Worm (Caenorhabditis elegans) whole organism, L4 larva: Measurements from ENCODE around the gene C10E2.1.

Source experiments
- F37D6.2 ChIP-seq: sonication (generic microtip); optimal IDR thresholded peaks from 2 replicates; lab custom pipeline; 2016; ENCODE audit warnings: mild to moderate bottlenecking, missing genetic modification characterization, missing compliant biosample characterization
- T20F7.1 ChIP-seq: fragments of 200-800 bp; sonication (Bioruptor generic); optimal IDR thresholded peaks from 2 replicates; lab custom pipeline; 2018; ENCODE audit warnings: mild to moderate bottlenecking, missing genetic modification characterization, missing compliant biosample characterization
- T26A8.4 ChIP-seq: fragments of 200-800 bp; sonication (Bioruptor generic); IDR thresholded peaks from 2 replicates; pipeline ENCODE4 v1.3.6; 2022; ENCODE audit warnings: missing genetic modification characterization, missing compliant biosample characterization
- Y48G9A.11 ChIP-seq: fragments of 200-800 bp; sonication (Bioruptor generic); IDR thresholded peaks from 2 replicates; pipeline ENCODE4 v1.3.6; 2022; ENCODE audit warnings: missing genetic modification reagents, missing genetic modification characterization, missing compliant biosample characterization
- Y5F2A.4 ChIP-seq: fragments of 200-800 bp; sonication (Bioruptor generic); optimal IDR thresholded peaks from 2 replicates; lab custom pipeline; 2018; ENCODE audit warnings: mild to moderate bottlenecking, missing genetic modification characterization, missing compliant biosample characterization
- ama-1 ChIP-seq: fragments of 150-350 bp; optimal IDR thresholded peaks from 2 replicates; lab custom pipeline; 2014; ENCODE audit warnings: inconsistent platforms, mixed read lengths
- arid-1 ChIP-seq: fragments of 200-800 bp; sonication (Bioruptor generic); conservative IDR thresholded peaks from 2 replicates; pipeline ENCODE4 v1.3.6; 2022; ENCODE audit warnings: missing genetic modification reagents, missing genetic modification characterization, missing compliant biosample characterization
- attf-4 ChIP-seq: sonication (generic microtip); optimal IDR thresholded peaks from 3 replicates; lab custom pipeline; 2017; ENCODE audit warnings: missing biosample characterization, missing genetic modification characterization
- ceh-20 ChIP-seq: fragments of 200-800 bp; sonication (Bioruptor generic); IDR thresholded peaks from 2 replicates; pipeline ENCODE4 v1.3.6; 2022; ENCODE audit warnings: missing genetic modification reagents, missing genetic modification characterization, missing compliant biosample characterization
- ceh-32 ChIP-seq: sonication (generic microtip); optimal IDR thresholded peaks from 2 replicates; lab custom pipeline; 2016; ENCODE audit warnings: mild to moderate bottlenecking, missing genetic modification characterization, missing compliant biosample characterization; ENCODE audit not compliant: poor library complexity
- ceh-62 ChIP-seq: sonication (generic microtip); optimal IDR thresholded peaks from 2 replicates; lab custom pipeline; 2017; ENCODE audit warnings: missing biosample characterization, missing genetic modification characterization
- ceh-82 ChIP-seq: sonication (generic microtip); optimal IDR thresholded peaks from 2 replicates; lab custom pipeline; 2017; ENCODE audit warnings: missing biosample characterization, missing genetic modification characterization
- ctbp-1 ChIP-seq: fragments of 200-800 bp; sonication (Bioruptor generic); IDR thresholded peaks from 2 replicates; pipeline ENCODE4 v1.3.6; 2022; ENCODE audit warnings: missing genetic modification reagents, missing genetic modification characterization, missing compliant biosample characterization
- daf-12 ChIP-seq: fragments of 150-350 bp; optimal IDR thresholded peaks from 2 replicates; lab custom pipeline; 2014; ENCODE audit warnings: missing biosample characterization, missing genetic modification reagents, missing genetic modification characterization
- daf-16 ChIP-seq, 3 experiments: sonication (generic microtip); optimal IDR thresholded peaks; 2 replicates each; lab custom pipeline; 2016 to 2017; ENCODE audit warnings: missing genetic modification characterization in 3 of 3, missing genetic modification reagents in 3 of 3, mild to moderate bottlenecking in 2 of 3, missing compliant biosample characterization in 2 of 3, missing biosample characterization in 1 of 3, moderate library complexity in 1 of 3
- daf-8 ChIP-seq: fragments of 200-800 bp; sonication (Bioruptor generic); IDR thresholded peaks from 2 replicates; pipeline ENCODE4 v1.3.6; 2022; ENCODE audit warnings: missing genetic modification characterization, missing compliant biosample characterization
- dmd-6 ChIP-seq: fragments of 200-800 bp; sonication (Bioruptor generic); IDR thresholded peaks from 2 replicates; pipeline ENCODE4 v1.3.6; 2022; ENCODE audit warnings: missing genetic modification reagents, missing genetic modification characterization, missing compliant biosample characterization
- dmd-9 ChIP-seq: fragments of 200-800 bp; sonication (Bioruptor generic); IDR thresholded peaks from 2 replicates; pipeline ENCODE4 v1.3.6; 2022; ENCODE audit warnings: missing genetic modification reagents, missing genetic modification characterization, missing compliant biosample characterization
- duxl-1 ChIP-seq: sonication (generic microtip); optimal IDR thresholded peaks from 2 replicates; lab custom pipeline; 2016; ENCODE audit warnings: mild to moderate bottlenecking, missing genetic modification characterization, moderate library complexity, missing compliant biosample characterization; ENCODE audit not compliant: poor library complexity
- dve-1 ChIP-seq: sonication (generic microtip); optimal IDR thresholded peaks from 2 replicates; lab custom pipeline; 2017; ENCODE audit warnings: antibody characterized with exemption, mild to moderate bottlenecking, missing genetic modification characterization, missing compliant biosample characterization; ENCODE audit not compliant: insufficient read depth
- egl-27 ChIP-seq: sonication (generic microtip); optimal IDR thresholded peaks from 3 replicates; lab custom pipeline; 2017; ENCODE audit warnings: missing biosample characterization, missing genetic modification reagents, missing genetic modification characterization
- gei-8 ChIP-seq: fragments of 200-800 bp; sonication (Bioruptor generic); optimal IDR thresholded peaks from 2 replicates; lab custom pipeline; 2018; ENCODE audit warnings: mild to moderate bottlenecking, missing genetic modification characterization, missing compliant biosample characterization
- hlh-11 ChIP-seq: fragments of 200-800 bp; sonication (Bioruptor generic); optimal IDR thresholded peaks from 2 replicates; lab custom pipeline; 2018; ENCODE audit warnings: mild to moderate bottlenecking, missing genetic modification characterization, missing compliant biosample characterization
- hlh-30 ChIP-seq: sonication (generic microtip); optimal IDR thresholded peaks from 2 replicates; lab custom pipeline; 2017; ENCODE audit warnings: antibody characterized with exemption, mild to moderate bottlenecking, missing genetic modification characterization, missing compliant biosample characterization; ENCODE audit not compliant: insufficient read depth
- lim-7 ChIP-seq: fragments of 200-800 bp; sonication (Bioruptor generic); IDR thresholded peaks from 2 replicates; pipeline ENCODE4 v1.3.6; 2022; ENCODE audit warnings: missing genetic modification characterization, missing compliant biosample characterization
- lin-13 ChIP-seq: fragments of 150-350 bp; optimal IDR thresholded peaks from 2 replicates; lab custom pipeline; 2014; ENCODE audit warnings: missing biosample characterization, missing genetic modification reagents, missing genetic modification characterization
- lsy-2 ChIP-seq, 2 experiments: fragments of 150-350 bp in 1 of 2; sonication (generic microtip) in 1 of 2; optimal IDR thresholded peaks; 2 replicates each; lab custom pipeline; 2014 to 2017; ENCODE audit warnings: missing biosample characterization in 2 of 2, missing genetic modification characterization in 2 of 2
- madf-9 ChIP-seq: fragments of 200-800 bp; sonication (Bioruptor generic); conservative IDR thresholded peaks from 2 replicates; pipeline ENCODE4 v1.3.6; 2022; ENCODE audit warnings: missing genetic modification reagents, missing genetic modification characterization, missing compliant biosample characterization
- mes-2 ChIP-seq: sonication (generic microtip); optimal IDR thresholded peaks from 2 replicates; lab custom pipeline; 2016; ENCODE audit warnings: missing genotype, mild to moderate bottlenecking, missing genetic modification characterization, missing compliant biosample characterization; ENCODE audit not compliant: poor library complexity, severe bottlenecking
- nhr-102 ChIP-seq: sonication (generic microtip); optimal IDR thresholded peaks from 2 replicates; lab custom pipeline; 2016; ENCODE audit warnings: mild to moderate bottlenecking, missing genetic modification characterization, moderate library complexity, missing compliant biosample characterization
- nhr-237 ChIP-seq: sonication (generic microtip); optimal IDR thresholded peaks from 2 replicates; lab custom pipeline; 2017; ENCODE audit warnings: missing biosample characterization, missing genetic modification characterization
- nhr-25 ChIP-seq: sonication (generic microtip); optimal IDR thresholded peaks from 2 replicates; lab custom pipeline; 2017; ENCODE audit warnings: missing genetic modification characterization, mild to moderate bottlenecking, missing compliant biosample characterization, antibody characterized with exemption, moderate library complexity, borderline replicate concordance; ENCODE audit not compliant: insufficient read depth
- nhr-28 ChIP-seq: fragments of 150-350 bp; optimal IDR thresholded peaks from 2 replicates; lab custom pipeline; 2014; ENCODE audit warnings: missing biosample characterization, missing genetic modification characterization
- nhr-42 ChIP-seq: fragments of 200-800 bp; sonication (Bioruptor generic); IDR thresholded peaks from 2 replicates; pipeline ENCODE4 v1.3.6; 2022; ENCODE audit warnings: missing genetic modification characterization, missing compliant biosample characterization
- nhr-6 ChIP-seq: fragments of 150-350 bp; optimal IDR thresholded peaks from 2 replicates; lab custom pipeline; 2014; ENCODE audit warnings: missing biosample characterization, missing genetic modification characterization
- pha-4 ChIP-seq, 2 experiments: fragments of 150-350 bp in 1 of 2; fragments of 200-800 bp in 1 of 2; sonication (Bioruptor generic) in 1 of 2; IDR thresholded peaks in 1 of 2; optimal IDR thresholded peaks in 1 of 2; 2 replicates each; pipeline versions ENCODE4 v1.3.6 to Lab custom; 2014 to 2022; ENCODE audit warnings: missing genetic modification characterization in 2 of 2, missing genetic modification reagents in 2 of 2, missing biosample characterization in 1 of 2, missing compliant biosample characterization in 1 of 2
- php-3 ChIP-seq: fragments of 200-800 bp; sonication (Bioruptor generic); IDR thresholded peaks from 2 replicates; pipeline ENCODE4 v1.3.6; 2022; ENCODE audit warnings: missing genetic modification reagents, missing genetic modification characterization, missing compliant biosample characterization
- pqm-1 ChIP-seq: sonication (generic microtip); optimal IDR thresholded peaks from 2 replicates; lab custom pipeline; 2017; ENCODE audit warnings: missing biosample characterization, missing genetic modification characterization
- rbr-2 ChIP-seq: sonication (generic microtip); optimal IDR thresholded peaks from 2 replicates; lab custom pipeline; 2016; ENCODE audit warnings: missing genotype, missing genetic modification characterization, missing compliant biosample characterization
- snpc-4 ChIP-seq: fragments of 150-350 bp; optimal IDR thresholded peaks from 2 replicates; lab custom pipeline; 2014; ENCODE audit warnings: missing biosample characterization, missing genetic modification characterization
- spr-1 ChIP-seq: sonication (generic microtip); optimal IDR thresholded peaks from 2 replicates; lab custom pipeline; 2016; ENCODE audit warnings: mild to moderate bottlenecking, missing genetic modification characterization, missing compliant biosample characterization
- tra-1 ChIP-seq: fragments of 200-800 bp; sonication (Bioruptor generic); IDR thresholded peaks from 2 replicates; pipeline ENCODE4 v1.3.6; 2022; ENCODE audit warnings: missing genetic modification reagents, missing genetic modification characterization, missing compliant biosample characterization
- unc-130 ChIP-seq: sonication (generic microtip); optimal IDR thresholded peaks from 2 replicates; lab custom pipeline; 2016; ENCODE audit warnings: missing genetic modification reagents, missing genetic modification characterization, missing compliant biosample characterization
- unc-39 ChIP-seq: sonication (generic microtip); optimal IDR thresholded peaks from 2 replicates; lab custom pipeline; 2017; ENCODE audit warnings: missing biosample characterization, missing genetic modification characterization
- unc-62 ChIP-seq, 3 experiments: fragments of 150-350 bp in 1 of 3; sonication (generic microtip); optimal IDR thresholded peaks in 2 of 3; peaks in 1 of 3; 1 replicate in 1 of 3; 2 replicates in 2 of 3; lab custom pipeline; 2014 to 2017; ENCODE audit warnings: missing biosample characterization in 3 of 3, missing genetic modification characterization in 3 of 3, missing genetic modification reagents in 3 of 3, missing genotype in 1 of 3
- vab-7 ChIP-seq: fragments of 200-800 bp; sonication (Bioruptor generic); IDR thresholded peaks from 2 replicates; pipeline ENCODE4 v1.3.6; 2022; ENCODE audit warnings: missing genetic modification reagents, missing genetic modification characterization, missing compliant biosample characterization
- zfp-3 ChIP-seq: fragments of 200-800 bp; sonication (Bioruptor generic); conservative IDR thresholded peaks from 2 replicates; pipeline ENCODE4 v1.3.6; 2022; ENCODE audit warnings: missing genetic modification reagents, missing genetic modification characterization, missing compliant biosample characterization
- ztf-11 ChIP-seq: fragments of 150-350 bp; optimal IDR thresholded peaks from 2 replicates; lab custom pipeline; 2014; ENCODE audit warnings: missing biosample characterization, missing genetic modification characterization

C10E2.1 gene

DNA sequence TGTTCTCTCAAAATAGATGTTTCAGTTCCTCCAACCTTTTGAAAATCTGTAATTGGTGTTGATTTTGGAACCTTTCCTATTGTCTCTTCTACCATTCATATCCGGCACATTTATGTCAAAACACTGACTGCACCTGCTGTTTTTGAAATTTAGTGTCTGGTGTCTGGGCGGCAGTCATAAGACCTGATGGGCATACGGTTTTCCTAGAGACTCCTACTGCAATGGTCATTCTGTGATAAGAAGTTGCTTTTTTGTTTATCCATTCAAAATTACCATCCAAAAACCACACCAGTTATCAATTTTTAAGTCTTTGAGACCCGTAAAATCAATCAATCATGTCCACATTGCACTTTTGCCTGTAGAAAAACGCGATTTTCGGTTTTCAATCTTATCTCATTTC, 36.0 kb downstream of the C10E2.1 start:
- TF ChIP-seq nhr-102 (tag; lab: Kevin White, UChicago) (peak; percentile 15), egl-27 (tag; lab: Kevin White, UChicago) (no peak), unc-130 (GFP tag; lab: Kevin White, UChicago) (no peak), spr-1 (tag; lab: Kevin White, UChicago) (no peak), arid-1 (no peak), attf-4 (tag; lab: Kevin White, UChicago) (no peak), snpc-4 (tag; lab: Kevin White, UChicago) (no peak), dmd-6 (peak; percentile 34), ceh-62 (tag; lab: Kevin White, UChicago) (no peak), ceh-82 (tag; lab: Kevin White, UChicago) (no peak), T20F7.1 (peak; percentile 14), daf-8 (GFP tag; lab: Robert Waterston, UW) (no peak), Y48G9A.11 (GFP tag; lab: Robert Waterston, UW) (no peak), hlh-30 (peak; percentile 72), tra-1 (GFP tag; lab: Robert Waterston, UW) (peak; percentile 41; the same call in 1 of the 2 replicates), daf-16 (GFP tag; optimal IDR thresholded peaks at IDR 0.05; lab: Kevin White, UChicago) (no peak), daf-16 (tag; optimal IDR thresholded peaks at IDR 0.05; lab: Kevin White, UChicago) (peak; percentile 70), nhr-28 (peak; percentile 51), nhr-237 (tag; lab: Kevin White, UChicago) (no peak), pha-4 (GFP tag; IDR thresholded peaks at IDR 0.05; lab: Robert Waterston, UW) (peak; percentile 9; the same call in 1 of the 2 replicates), pha-4 (tag; optimal IDR thresholded peaks at IDR 0.05; lab: Kevin White, UChicago) (no peak), vab-7 (no peak), dve-1 (tag; lab: Kevin White, UChicago) (peak; percentile 28), hlh-11 (tag; lab: Kevin White, UChicago) (peak; percentile 78), ceh-32 (no peak), nhr-42 (no peak), nhr-25 (tag; lab: Kevin White, UChicago) (no peak), unc-62 (GFP tag; optimal IDR thresholded peaks at IDR 0.05 in 1 of 2; lab: Kevin White, UChicago) (peak in 1 of 2 experiments; percentile 96), unc-62 (tag; optimal IDR thresholded peaks at IDR 0.05; lab: Kevin White, UChicago) (no peak), madf-9 (no peak)

DNA sequence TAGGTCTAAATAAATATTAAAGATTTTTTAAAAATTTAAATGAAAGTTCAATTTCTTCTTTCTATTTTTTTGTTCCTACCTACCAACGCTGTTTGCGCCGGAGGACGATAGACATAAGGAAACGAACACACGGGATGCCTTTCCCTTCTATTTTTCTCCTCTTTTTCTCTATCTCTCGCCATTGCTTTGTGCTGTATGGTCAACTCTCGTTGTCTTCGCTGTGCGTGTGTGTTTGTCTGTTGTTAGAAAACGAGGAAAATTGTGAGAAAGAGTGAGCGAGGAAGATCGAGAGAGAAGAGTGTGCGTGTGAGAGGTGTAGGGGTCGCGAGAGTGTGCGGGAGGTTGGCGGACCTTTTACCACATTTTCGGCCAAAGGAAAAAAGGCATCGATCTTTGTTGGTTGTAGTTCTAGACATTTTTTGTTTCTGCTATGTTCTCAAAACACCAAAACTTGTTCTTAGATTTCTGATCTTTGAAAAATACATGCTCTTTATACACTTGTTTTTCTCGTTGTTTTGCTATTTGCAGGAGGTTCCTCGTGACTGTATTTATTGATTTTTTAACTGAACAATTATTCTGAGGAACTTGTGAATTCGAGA, 36.5 kb downstream of the C10E2.1 start:
- TF ChIP-seq php-3 (GFP tag; lab: Robert Waterston, UW) (no peak), unc-39 (tag; lab: Kevin White, UChicago) (no peak), T26A8.4 (no peak), dmd-9 (GFP tag; lab: Robert Waterston, UW) (no peak), duxl-1 (tag; lab: Kevin White, UChicago) (peak; percentile 28), rbr-2 (tag; lab: Kevin White, UChicago) (peak; percentile 68), ztf-11 (tag; lab: Kevin White, UChicago) (no peak), ama-1 (lab: Kevin White, UChicago) (no peak), nhr-6 (tag; lab: Kevin White, UChicago) (peak; percentile 67), nhr-28 (peak; percentile 72), gei-8 (GFP tag; lab: Kevin White, UChicago) (no peak), lim-7 (no peak), daf-12 (no peak), lin-13 (GFP tag; lab: Kevin White, UChicago) (peak; percentile 2), nhr-42 (no peak), lsy-2 (tag; optimal IDR thresholded peaks at IDR 0.05; lab: Kevin White, UChicago) (peak in 1 of 2 experiments; percentile 65), Y5F2A.4 (GFP tag; lab: Kevin White, UChicago) (no peak), nhr-237 (tag; lab: Kevin White, UChicago) (no peak), nhr-102 (tag; lab: Kevin White, UChicago) (peak; percentile 7), zfp-3 (no peak), snpc-4 (tag; lab: Kevin White, UChicago) (no peak), ctbp-1 (GFP tag; lab: Robert Waterston, UW) (no peak), ceh-20 (GFP tag; lab: Robert Waterston, UW) (no peak), mes-2 (peak; percentile 63), pqm-1 (tag; lab: Kevin White, UChicago) (no peak), F37D6.2 (tag; lab: Kevin White, UChicago) (no peak)
